Fruit fly (Drosophila melanogaster) whole organism, wandering third instar larva: ENCODE measurements around the gene CG9328.

Experiments used
- CG9705 ChIP-seq: fragments of 200-800 bp; sonication (Bioruptor generic); optimal IDR thresholded peaks from 2 replicates; lab custom pipeline; 2018; ENCODE audit warnings: missing biosample characterization, mild to moderate bottlenecking, missing genetic modification characterization
- Rel ChIP-seq, 2 experiments: fragments of 200-800 bp; sonication (Bioruptor generic) in 1 of 2; optimal IDR thresholded peaks; 2 replicates in 1 of 2; 3 replicates in 1 of 2; lab custom pipeline; 2016 to 2019; ENCODE audit warnings: mild to moderate bottlenecking in 2 of 2, missing biosample characterization in 2 of 2, missing genetic modification characterization in 2 of 2, moderate library complexity in 1 of 2
- psq ChIP-seq: fragments of 200-800 bp; sonication (Bioruptor generic); optimal IDR thresholded peaks from 3 replicates; lab custom pipeline; 2017; ENCODE audit warnings: missing biosample characterization, mild to moderate bottlenecking, missing genetic modification characterization, moderate library complexity

DNA sequence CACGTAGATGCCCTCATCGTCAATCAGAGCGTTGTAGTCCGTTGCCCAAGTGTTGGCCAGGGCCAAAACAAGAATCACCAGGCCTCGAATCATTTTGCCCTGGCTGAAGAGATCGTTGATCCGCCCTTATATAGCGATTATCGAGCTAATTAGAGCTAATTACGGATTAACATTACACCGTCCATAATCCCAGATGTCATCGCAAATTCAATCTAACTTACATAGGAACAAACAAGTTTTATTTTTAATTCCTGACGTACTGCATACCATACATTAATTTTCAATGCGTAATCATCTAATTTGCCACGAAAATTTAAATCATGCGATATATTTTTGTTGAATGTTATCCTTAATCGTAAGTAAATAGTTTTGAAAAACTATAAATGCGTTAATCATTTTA is 19.7 kb downstream of the CG9328 start, which contains the start of gene CheB38b:
- TF ChIP-seq CG9705 (GFP tag; lab: Kevin White, UChicago) (no peak), Rel (GFP tag; optimal IDR thresholded peaks at IDR 0.05; lab: Kevin White, UChicago) (no peak), Rel (tag; optimal IDR thresholded peaks at IDR 0.05; lab: Kevin White, UChicago) (no peak), psq (GFP tag; lab: Kevin White, UChicago) (no peak)
